Fruit fly (Drosophila melanogaster): Measurements from ENCODE around the gene RnrL.
A peak's percentile ranks its signal among the peaks of the same experiment; 100 is the strongest.

RnrL gene

dm6 chr2L:10299810-10300147 is 28.0 kb downstream of the RnrL start, which contains the start of gene CYLD (continued):
- peak; percentile 75 for TF ChIP-seq CG14710 (tag; optimal IDR thresholded peaks at IDR 0.05)
- 0 out of 2 replicates have a peak, but pooled peaks have one; percentile 35 for TF ChIP-seq Nf-YA (GFP tag; IDR thresholded peaks at IDR 0.05)
- TF ChIP-seq pum (GFP tag; optimal IDR thresholded peaks at IDR 0.05): no peak
- TF ChIP-seq chm (GFP tag; IDR thresholded peaks at IDR 0.05): no peak
- TF ChIP-seq vnd (GFP tag; IDR thresholded peaks at IDR 0.05; ENCODE audit: partially characterized antibody): no peak
- no peak for TF ChIP-seq CG17186 (GFP tag; optimal IDR thresholded peaks at IDR 0.05)
- TF ChIP-seq grau (tag; optimal IDR thresholded peaks at IDR 0.05): peak; percentile 78
- peak; percentile 65 for TF ChIP-seq E2f2 (GFP tag; IDR thresholded peaks at IDR 0.05)
- peak; percentile 51 for TF ChIP-seq fd3F (GFP tag; optimal IDR thresholded peaks at IDR 0.05)
- TF ChIP-seq CG10274 (GFP tag; optimal IDR thresholded peaks at IDR 0.05): no peak
- peak; percentile 67 for TF ChIP-seq CG13123 (GFP tag; optimal IDR thresholded peaks at IDR 0.05)
- peak; percentile 50 for TF ChIP-seq sqz (GFP tag; optimal IDR thresholded peaks at IDR 0.05)
- peak; percentile 85 for TF ChIP-seq PHDP (tag; optimal IDR thresholded peaks at IDR 0.05)
- TF ChIP-seq CG8281 (tag; optimal IDR thresholded peaks at IDR 0.05): peak; percentile 14
- TF ChIP-seq Nf-YC (tag; optimal IDR thresholded peaks at IDR 0.05): peak; percentile 63
- no peak for TF ChIP-seq Jarid2 (GFP tag; optimal IDR thresholded peaks at IDR 0.05)
- TF ChIP-seq CG8478 (optimal IDR thresholded peaks at IDR 0.05): no peak
- TF ChIP-seq oc (tag; optimal IDR thresholded peaks at IDR 0.05): no peak
- no peak for TF ChIP-seq bbx (GFP tag; IDR thresholded peaks at IDR 0.05; ENCODE audit: partially characterized antibody)
- TF ChIP-seq usp (GFP tag; optimal IDR thresholded peaks at IDR 0.05): no peak
- TF ChIP-seq hth (optimal IDR thresholded peaks at IDR 0.05): no peak
- TF ChIP-seq nerfin-1 (tag; optimal IDR thresholded peaks at IDR 0.05): peak; percentile 37
- peak; percentile 40; the same call in 1 of the 2 replicates for TF ChIP-seq CG11696 (GFP tag; IDR thresholded peaks at IDR 0.05)
- TF ChIP-seq CG12155 (GFP tag; optimal IDR thresholded peaks at IDR 0.05): peak; percentile 41
- TF ChIP-seq CG8359 (GFP tag; optimal IDR thresholded peaks at IDR 0.05; ENCODE audit: borderline replicate concordance): no peak
- no peak for TF ChIP-seq CG10959 (GFP tag; IDR thresholded peaks at IDR 0.05)

DNA sequence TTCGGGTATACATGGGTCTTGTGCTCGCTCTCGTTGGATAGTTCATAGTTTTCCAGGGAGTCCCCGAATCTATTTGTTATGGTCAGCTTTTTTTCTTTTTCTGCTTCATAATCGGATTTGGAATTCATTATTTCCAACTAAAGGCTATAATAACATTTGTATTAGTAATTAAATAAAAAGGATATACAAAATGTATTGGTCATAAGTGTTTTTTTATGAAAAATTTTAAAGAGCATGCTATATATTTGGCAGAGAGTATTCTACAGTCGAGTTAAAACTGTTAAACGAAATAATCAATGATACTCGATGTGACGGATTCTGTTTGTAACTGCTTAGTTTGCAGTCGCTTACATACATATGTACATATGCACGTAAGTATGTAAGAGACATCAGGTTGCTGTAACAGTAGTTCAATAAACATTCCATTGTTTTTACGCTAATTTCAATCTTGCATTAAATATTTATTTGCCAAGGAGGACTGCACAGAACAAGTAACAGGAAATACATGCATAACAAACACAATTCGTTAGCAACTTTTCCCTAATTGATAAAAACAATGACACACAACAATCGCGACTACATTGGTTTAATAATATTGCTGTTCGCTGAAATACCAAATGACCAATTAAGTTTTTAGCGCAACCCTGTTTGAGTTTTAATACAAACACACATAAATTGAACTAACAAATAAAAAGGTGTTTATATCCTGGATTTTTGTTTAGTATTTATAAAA is 28.5 kb downstream of the RnrL start:
- no peak for TF ChIP-seq CG17612 (GFP tag; IDR thresholded peaks at IDR 0.05)
- TF ChIP-seq fd96Cb (tag; optimal IDR thresholded peaks at IDR 0.05): peak; percentile 9
- TF ChIP-seq CG13424 (tag; optimal IDR thresholded peaks at IDR 0.05): peak; percentile 13
- peak; percentile 16 for TF ChIP-seq Xbp1 (GFP tag; optimal IDR thresholded peaks at IDR 0.05)
- peak; percentile 34 for TF ChIP-seq dmrt99B (tag; optimal IDR thresholded peaks at IDR 0.05)
- TF ChIP-seq HLH4C (GFP tag; IDR thresholded peaks at IDR 0.05; ENCODE audit: partially characterized antibody): 0 out of 3 replicates have a peak, but pooled peaks have one; percentile 47
- no peak for TF ChIP-seq E2f2 (GFP tag; IDR thresholded peaks at IDR 0.05)
- peak in 1 of 2 experiments; percentile 42 for TF ChIP-seq Hr51 (GFP tag; optimal IDR thresholded peaks at IDR 0.05)
- TF ChIP-seq dpn (GFP tag; optimal IDR thresholded peaks at IDR 0.05): peak in 1 of 2 experiments; percentile 8
- no peak for TF ChIP-seq CG42726 (GFP tag; IDR thresholded peaks at IDR 0.05; ENCODE audit: partially characterized antibody)
- peak; percentile 0 for TF ChIP-seq CG2120 (GFP tag; optimal IDR thresholded peaks at IDR 0.05)
- peak; percentile 60 for TF ChIP-seq CG7839 (tag; optimal IDR thresholded peaks at IDR 0.05)
- 0 out of 2 replicates have a peak, but pooled peaks have one; percentile 7 for TF ChIP-seq slbo (GFP tag; IDR thresholded peaks at IDR 0.05)
- TF ChIP-seq gem (tag; optimal IDR thresholded peaks at IDR 0.05): peak; percentile 62
- TF ChIP-seq Drgx (GFP tag; IDR thresholded peaks at IDR 0.05): no peak; the same call in 1 of the 2 replicates
- TF ChIP-seq Max (GFP tag; optimal IDR thresholded peaks at IDR 0.05): peak; percentile 37
- TF ChIP-seq CG18262 (tag; optimal IDR thresholded peaks at IDR 0.05): peak; percentile 0
- peak; percentile 49; the same call in 1 of the 3 replicates for TF ChIP-seq dysf (GFP tag; IDR thresholded peaks at IDR 0.05)
- TF ChIP-seq CG6175 (GFP tag; IDR thresholded peaks at IDR 0.05): no peak
- TF ChIP-seq CG31365 (tag; optimal IDR thresholded peaks at IDR 0.05): peak; percentile 55
- TF ChIP-seq Xrp1 (GFP tag; IDR thresholded peaks at IDR 0.05): peak; percentile 40; the same call in 1 of the 2 replicates
- peak; percentile 17; the same call in 1 of the 2 replicates for TF ChIP-seq vvl (GFP tag; IDR thresholded peaks at IDR 0.05)
- peak; percentile 28; the same call in 1 of the 2 replicates for TF ChIP-seq Scr (GFP tag; IDR thresholded peaks at IDR 0.05; ENCODE audit: partially characterized antibody)
- TF ChIP-seq CG13287 (GFP tag; IDR thresholded peaks at IDR 0.05; ENCODE audit: partially characterized antibody): 0 out of 2 replicates have a peak, but pooled peaks have one; percentile 50

Data from whole organism, embryonic.